Fruit fly (Drosophila melanogaster) whole organism, prepupa: ENCODE measurements around the gene CG7483.
A peak's percentile ranks its signal among the peaks of the same experiment; 100 is the strongest.

Experiments used
- Blimp-1 ChIP-seq: fragments of 200-800 bp; sonication (Bioruptor generic); optimal IDR thresholded peaks from 3 replicates; lab custom pipeline; 2017; ENCODE audit warnings: missing biosample characterization, missing genetic modification characterization, mild to moderate bottlenecking, moderate library complexity, missing genetic modification reagents
- CG10631 ChIP-seq: fragments of 200-800 bp; sonication (Bioruptor generic); optimal IDR thresholded peaks from 2 replicates; lab custom pipeline; 2016; ENCODE audit warnings: missing biosample characterization, missing genetic modification characterization
- CG10669 ChIP-seq: fragments of 200-800 bp; sonication (Bioruptor generic); optimal IDR thresholded peaks from 3 replicates; lab custom pipeline; 2018; ENCODE audit warnings: missing biosample characterization, mild to moderate bottlenecking, missing genetic modification characterization, moderate library complexity
- CG1621 ChIP-seq: fragments of 200-800 bp; sonication (Bioruptor generic); optimal IDR thresholded peaks from 3 replicates; lab custom pipeline; 2018; ENCODE audit warnings: missing biosample characterization, mild to moderate bottlenecking, missing genetic modification characterization
- CG16779 ChIP-seq: fragments of 200-800 bp; sonication (Bioruptor generic); optimal IDR thresholded peaks from 3 replicates; lab custom pipeline; 2017; ENCODE audit warnings: missing biosample characterization, mild to moderate bottlenecking, missing genetic modification characterization
- CG32006 ChIP-seq: fragments of 200-800 bp; sonication (Bioruptor generic); optimal IDR thresholded peaks from 3 replicates; lab custom pipeline; 2017; ENCODE audit warnings: missing biosample characterization, mild to moderate bottlenecking, missing genetic modification characterization
- CG34406 ChIP-seq: fragments of 200-800 bp; sonication (Bioruptor generic); optimal IDR thresholded peaks from 3 replicates; lab custom pipeline; 2016; ENCODE audit warnings: missing biosample characterization, missing genetic modification characterization
- CG4318 ChIP-seq: fragments of 200-800 bp; sonication (Bioruptor generic); optimal IDR thresholded peaks from 3 replicates; lab custom pipeline; 2017; ENCODE audit warnings: missing biosample characterization, mild to moderate bottlenecking, missing genetic modification characterization
- CG6276 ChIP-seq: fragments of 200-800 bp; sonication (Bioruptor generic); optimal IDR thresholded peaks from 2 replicates; lab custom pipeline; 2017; ENCODE audit warnings: missing biosample characterization, mild to moderate bottlenecking, missing genetic modification characterization
- CG6792 ChIP-seq: fragments of 200-800 bp; sonication (Bioruptor generic); optimal IDR thresholded peaks from 3 replicates; lab custom pipeline; 2016; ENCODE audit warnings: missing biosample characterization, missing genetic modification characterization
- CG6808 ChIP-seq: fragments of 200-800 bp; sonication (Bioruptor generic); optimal IDR thresholded peaks from 3 replicates; lab custom pipeline; 2017; ENCODE audit warnings: missing biosample characterization, missing genetic modification characterization, mild to moderate bottlenecking, moderate library complexity, missing genetic modification reagents
- CG6854 ChIP-seq: fragments of 200-800 bp; sonication (Bioruptor generic); optimal IDR thresholded peaks from 2 replicates; lab custom pipeline; 2017; ENCODE audit warnings: missing biosample characterization, mild to moderate bottlenecking, missing genetic modification characterization
- CG7368 ChIP-seq: fragments of 200-800 bp; sonication (Bioruptor generic); optimal IDR thresholded peaks from 3 replicates; lab custom pipeline; 2016; ENCODE audit warnings: missing biosample characterization, missing genetic modification characterization
- CG8119 ChIP-seq: fragments of 200-800 bp; sonication (Bioruptor generic); IDR thresholded peaks from 3 replicates; pipeline ENCODE4 v1.3.6; 2022; ENCODE audit warnings: missing biosample characterization, missing genetic modification characterization
- CG8319 ChIP-seq: fragments of 200-800 bp; sonication (Bioruptor generic); optimal IDR thresholded peaks from 3 replicates; lab custom pipeline; 2016; ENCODE audit warnings: missing biosample characterization, missing genetic modification characterization
- CG8632 ChIP-seq: fragments of 200-800 bp; sonication (Bioruptor generic); optimal IDR thresholded peaks from 3 replicates; lab custom pipeline; 2016; ENCODE audit warnings: missing biosample characterization, missing genetic modification characterization
- CG9139 ChIP-seq: fragments of 200-800 bp; sonication (Bioruptor generic); optimal IDR thresholded peaks from 3 replicates; lab custom pipeline; 2017; ENCODE audit warnings: missing biosample characterization, mild to moderate bottlenecking, missing genetic modification characterization
- Eip75B ChIP-seq: fragments of 200-800 bp; sonication (Bioruptor generic); optimal IDR thresholded peaks from 3 replicates; lab custom pipeline; 2016; ENCODE audit warnings: missing biosample characterization, missing genetic modification characterization
- Eip78C ChIP-seq: fragments of 200-800 bp; sonication (Bioruptor generic); peaks from one replicate; lab custom pipeline; 2016; ENCODE audit warnings: missing biosample characterization, missing genetic modification characterization
- Ets21C ChIP-seq: fragments of 200-800 bp; sonication (Bioruptor generic); optimal IDR thresholded peaks from 3 replicates; lab custom pipeline; 2016; ENCODE audit warnings: missing biosample characterization, missing genetic modification characterization
- Ets96B ChIP-seq: fragments of 200-800 bp; optimal IDR thresholded peaks from 2 replicates; lab custom pipeline; 2019; ENCODE audit warnings: missing biosample characterization, mild to moderate bottlenecking, missing genetic modification characterization, moderate library complexity
- Gug ChIP-seq: fragments of 200-800 bp; sonication (Bioruptor generic); IDR thresholded peaks from 2 replicates; pipeline ENCODE4 v1.3.6; 2022; ENCODE audit warnings: missing biosample characterization, missing genetic modification characterization
- Hr38 ChIP-seq: sonication (Bioruptor generic); optimal IDR thresholded peaks from 2 replicates; lab custom pipeline; 2016; ENCODE audit warnings: missing biosample characterization, missing genetic modification characterization
- Hr39 ChIP-seq: fragments of 200-800 bp; sonication (Bioruptor generic); optimal IDR thresholded peaks from 2 replicates; lab custom pipeline; 2016; ENCODE audit warnings: missing biosample characterization, missing genetic modification characterization
- Hr4 ChIP-seq: fragments of 200-800 bp; sonication (Bioruptor generic); optimal IDR thresholded peaks from 3 replicates; lab custom pipeline; 2016; ENCODE audit warnings: missing biosample characterization, missing genetic modification characterization
- OdsH ChIP-seq: fragments of 200-800 bp; sonication (Bioruptor generic); optimal IDR thresholded peaks from 3 replicates; lab custom pipeline; 2016; ENCODE audit warnings: missing biosample characterization, missing genetic modification characterization
- Smox ChIP-seq: fragments of 200-800 bp; sonication (Bioruptor generic); optimal IDR thresholded peaks from 3 replicates; lab custom pipeline; 2016; ENCODE audit warnings: missing biosample characterization, missing genetic modification characterization
- Sox102F ChIP-seq: fragments of 200-800 bp; sonication (Bioruptor generic); optimal IDR thresholded peaks from 2 replicates; lab custom pipeline; 2016; ENCODE audit warnings: missing biosample characterization, mild to moderate bottlenecking, missing genetic modification characterization
- Sox14 ChIP-seq: fragments of 200-800 bp; sonication (Bioruptor generic); optimal IDR thresholded peaks from 3 replicates; lab custom pipeline; 2016; ENCODE audit warnings: missing biosample characterization, missing genetic modification characterization
- Sox15 ChIP-seq: fragments of 200-800 bp; sonication (Bioruptor generic); optimal IDR thresholded peaks from 3 replicates; lab custom pipeline; 2016; ENCODE audit warnings: missing biosample characterization, missing genetic modification characterization
- achi ChIP-seq: fragments of 200-800 bp; sonication (Bioruptor generic); optimal IDR thresholded peaks from 3 replicates; lab custom pipeline; 2016; ENCODE audit warnings: missing biosample characterization, missing genetic modification characterization
- acj6 ChIP-seq: fragments of 200-800 bp; sonication (Bioruptor generic); optimal IDR thresholded peaks from 3 replicates; lab custom pipeline; 2016; ENCODE audit warnings: missing biosample characterization, missing genetic modification characterization
- cyc ChIP-seq: fragments of 200-800 bp; sonication (Bioruptor generic); optimal IDR thresholded peaks from 3 replicates; lab custom pipeline; 2016; ENCODE audit warnings: missing biosample characterization, missing genetic modification characterization
- dsx ChIP-seq: fragments of 200-800 bp; optimal IDR thresholded peaks from 3 replicates; lab custom pipeline; 2019; ENCODE audit warnings: missing biosample characterization, mild to moderate bottlenecking, missing genetic modification characterization, moderate library complexity; ENCODE audit not compliant: poor library complexity, severe bottlenecking
- eg ChIP-seq: fragments of 200-800 bp; sonication (Bioruptor generic); IDR thresholded peaks from 3 replicates; pipeline ENCODE4 v1.3.6; 2022; ENCODE audit warnings: missing biosample characterization, missing genetic modification characterization
- esn ChIP-seq: fragments of 200-800 bp; sonication (Bioruptor generic); optimal IDR thresholded peaks from 2 replicates; lab custom pipeline; 2016; ENCODE audit warnings: missing biosample characterization, mild to moderate bottlenecking, missing genetic modification characterization, moderate library complexity
- fd85E ChIP-seq: fragments of 200-800 bp; sonication (Bioruptor generic); optimal IDR thresholded peaks from 3 replicates; lab custom pipeline; 2016; ENCODE audit warnings: missing biosample characterization, missing genetic modification characterization
- fkh ChIP-seq: fragments of 200-800 bp; sonication (Bioruptor generic); optimal IDR thresholded peaks from 3 replicates; lab custom pipeline; 2017; ENCODE audit warnings: missing biosample characterization, mild to moderate bottlenecking, missing genetic modification characterization, moderate library complexity
- lz ChIP-seq: fragments of 200-800 bp; sonication (Bioruptor generic); optimal IDR thresholded peaks from 3 replicates; lab custom pipeline; 2016; ENCODE audit warnings: missing biosample characterization, missing genetic modification characterization
- net ChIP-seq: fragments of 200-800 bp; sonication (Bioruptor generic); optimal IDR thresholded peaks from 3 replicates; lab custom pipeline; 2016; ENCODE audit warnings: missing biosample characterization, missing genetic modification characterization
- spab ChIP-seq: fragments of 200-800 bp; sonication (Bioruptor generic); optimal IDR thresholded peaks from 2 replicates; lab custom pipeline; 2017; ENCODE audit warnings: missing biosample characterization, mild to moderate bottlenecking, missing genetic modification characterization, missing genetic modification reagents
- ss ChIP-seq, 2 experiments: fragments of 200-800 bp; sonication (Bioruptor generic); optimal IDR thresholded peaks; 2 replicates in 1 of 2; 3 replicates in 1 of 2; lab custom pipeline; 2017 to 2018; ENCODE audit warnings: mild to moderate bottlenecking in 2 of 2, missing biosample characterization in 2 of 2, missing genetic modification characterization in 2 of 2, moderate library complexity in 1 of 2
- svp ChIP-seq: fragments of 200-800 bp; sonication (Bioruptor generic); peaks from one replicate; lab custom pipeline; 2016; ENCODE audit warnings: missing biosample characterization, missing genetic modification characterization
- topi ChIP-seq: fragments of 200-800 bp; sonication (Bioruptor generic); optimal IDR thresholded peaks from 3 replicates; lab custom pipeline; 2016; ENCODE audit warnings: missing biosample characterization, missing genetic modification characterization
- vri ChIP-seq: fragments of 200-800 bp; sonication (Bioruptor generic); optimal IDR thresholded peaks from 3 replicates; lab custom pipeline; 2016; ENCODE audit warnings: missing biosample characterization, mild to moderate bottlenecking, missing genetic modification characterization

Gene CG7483

DNA sequence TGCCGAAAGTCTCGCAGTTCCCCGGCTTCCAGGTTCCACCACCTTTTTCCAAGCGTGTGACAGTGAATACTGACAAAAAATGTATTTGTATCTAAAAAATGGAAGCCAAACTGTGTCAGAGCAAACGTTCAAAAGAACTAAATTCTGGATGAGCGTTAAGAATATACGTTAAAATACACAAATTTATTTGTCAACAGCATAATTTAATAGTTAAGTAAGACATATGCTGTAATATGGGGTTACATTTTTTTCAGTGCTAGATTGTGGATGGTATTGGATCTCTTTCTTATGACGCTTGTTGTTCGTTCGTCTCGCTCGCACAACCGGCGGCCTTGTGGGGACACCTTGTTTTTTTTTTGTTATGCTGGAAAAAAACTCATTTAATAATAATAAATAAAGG, 42.6 kb downstream of the CG7483 start (continued):
- TF ChIP-seq fkh (GFP tag; lab: Kevin White, UChicago) (peak; percentile 76), ss (GFP tag; optimal IDR thresholded peaks at IDR 0.05; lab: Kevin White, UChicago) (peak; percentile 46 to 89), Eip78C (GFP tag; lab: Kevin White, UChicago) (peak; percentile 97), CG7368 (GFP tag; lab: Kevin White, UChicago) (peak; percentile 85), topi (GFP tag; lab: Kevin White, UChicago) (peak; percentile 84), dsx (peak; percentile 75), cyc (peak; percentile 79), vri (GFP tag; lab: Kevin White, UChicago) (peak; percentile 50), CG16779 (tag; lab: Kevin White, UChicago) (peak; percentile 71), Eip75B (GFP tag; lab: Kevin White, UChicago) (peak; percentile 86), CG9139 (GFP tag; lab: Kevin White, UChicago) (peak; percentile 58), OdsH (peak; percentile 90)

DNA sequence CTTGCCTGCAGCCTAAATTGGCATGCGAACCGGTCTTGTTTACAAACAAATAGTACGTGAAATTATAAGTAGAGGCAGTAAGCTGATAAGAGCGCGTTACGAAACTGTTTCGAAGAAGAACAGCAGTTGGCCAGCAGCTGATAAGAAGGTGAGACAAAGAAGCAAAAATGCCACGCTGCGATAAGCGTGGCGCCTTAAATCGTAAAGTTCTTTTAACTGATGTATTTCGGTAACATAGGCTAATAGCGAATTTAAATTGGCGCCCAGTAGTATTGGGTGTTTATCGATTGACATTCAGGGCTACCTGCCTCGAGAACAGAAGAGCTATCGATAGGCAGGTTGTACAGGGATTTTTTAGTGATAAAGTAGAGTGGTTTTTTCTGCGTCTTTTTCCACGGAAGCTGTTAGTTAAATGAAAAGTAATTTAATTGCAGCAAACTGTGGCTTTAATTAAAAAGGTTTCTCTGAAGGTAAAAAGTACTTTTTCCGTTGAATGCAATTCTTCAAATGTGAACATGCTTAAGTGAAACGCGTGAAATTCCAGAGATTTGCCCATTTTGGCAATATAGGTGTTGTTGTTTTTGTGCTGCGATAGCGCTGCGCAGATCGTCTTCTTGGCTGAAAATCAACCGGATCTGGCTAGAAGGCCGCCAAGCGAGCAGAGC, 43.8 kb downstream of the CG7483 start, which contains the start of gene stck:
Gene stck (plus strand): TSS at position 353 of the 665 bp plus-strand sequence.
- TF ChIP-seq Blimp-1 (no peak), CG6808 (GFP tag; lab: Kevin White, UChicago) (no peak), Sox15 (no peak), Ets21C (no peak), Gug (GFP tag; lab: Robert Waterston, UW) (no peak), Sox14 (peak; percentile 5), Hr39 (GFP tag; lab: Kevin White, UChicago) (no peak), fkh (GFP tag; lab: Kevin White, UChicago) (peak; percentile 1), vri (GFP tag; lab: Kevin White, UChicago) (peak; percentile 86), CG4318 (no peak), acj6 (GFP tag; lab: Kevin White, UChicago) (no peak), dsx (no peak), Smox (no peak), CG8119 (GFP tag; lab: Robert Waterston, UW) (no peak), CG6276 (no peak), CG8632 (GFP tag; lab: Kevin White, UChicago) (no peak), CG10631 (GFP tag; lab: Kevin White, UChicago) (no peak), Hr38 (no peak)

DNA sequence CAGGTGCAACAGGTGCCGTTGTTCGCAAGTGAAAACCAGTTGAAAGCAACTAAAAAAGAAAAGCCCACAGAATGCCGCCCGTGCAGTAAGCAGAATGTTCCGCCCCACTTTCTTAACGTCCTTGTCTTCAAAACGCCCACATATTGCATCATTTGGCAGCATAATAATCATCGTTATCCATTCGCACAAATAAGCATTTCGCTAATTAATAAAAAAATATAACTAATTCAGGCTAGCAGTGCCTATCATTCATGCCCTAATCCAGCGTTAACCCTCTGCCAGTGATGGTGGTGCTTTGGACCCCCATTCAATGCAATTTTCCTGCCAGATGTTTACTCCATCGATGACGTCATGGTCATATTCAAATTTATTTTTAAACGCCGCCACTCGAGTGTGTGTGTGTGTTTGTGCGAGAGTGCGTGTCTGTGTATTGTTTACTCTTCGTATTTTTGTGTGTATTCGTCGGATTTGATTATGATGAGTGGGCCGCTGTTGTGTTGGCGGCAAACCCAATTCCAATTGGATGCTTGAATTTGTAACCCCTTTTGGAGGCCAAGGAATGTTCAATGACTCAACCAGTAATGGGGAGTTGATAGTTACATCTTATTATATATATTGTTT, 44.5 kb downstream of the CG7483 start:
- TF ChIP-seq CG8119 (GFP tag; lab: Robert Waterston, UW) (no peak), achi (no peak), CG1621 (tag; lab: Kevin White, UChicago) (no peak), svp (GFP tag; lab: Kevin White, UChicago) (peak; percentile 67), Sox102F (GFP tag; lab: Kevin White, UChicago) (no peak), net (GFP tag; lab: Kevin White, UChicago) (peak; percentile 39), Gug (GFP tag; lab: Robert Waterston, UW) (no peak), Eip78C (GFP tag; lab: Kevin White, UChicago) (peak; percentile 80), topi (GFP tag; lab: Kevin White, UChicago) (no peak), Eip75B (GFP tag; lab: Kevin White, UChicago) (no peak), CG34406 (GFP tag; lab: Kevin White, UChicago) (no peak), fd85E (GFP tag; lab: Kevin White, UChicago) (no peak), vri (GFP tag; lab: Kevin White, UChicago) (peak; percentile 86), CG8319 (no peak), eg (GFP tag; lab: Robert Waterston, UW) (no peak), CG10669 (GFP tag; lab: Kevin White, UChicago) (no peak), Hr38 (no peak), acj6 (GFP tag; lab: Kevin White, UChicago) (no peak), Sox14 (no peak), CG4318 (no peak), CG6792 (GFP tag; lab: Kevin White, UChicago) (no peak), Ets21C (no peak), CG8632 (GFP tag; lab: Kevin White, UChicago) (no peak), esn (GFP tag; lab: Kevin White, UChicago) (no peak), fkh (GFP tag; lab: Kevin White, UChicago) (peak; percentile 90), CG32006 (no peak), Ets96B (tag; lab: Kevin White, UChicago) (no peak), spab (no peak), Hr4 (GFP tag; lab: Kevin White, UChicago) (no peak), CG6854 (GFP tag; lab: Kevin White, UChicago) (no peak), lz (GFP tag; lab: Kevin White, UChicago) (no peak)
- TF ChIP-seq, all 60 proteins: peak for 5
